Worm (Caenorhabditis elegans): ENCODE results near the gene T26C11.8.

T26C11.8 gene

ce11 chrX:1837703-1838102 lies 22.8 kb upstream of the T26C11.8 start (continued):
- no peak for TF ChIP-seq F16B12.6 (tag; optimal IDR thresholded peaks at IDR 0.05)

ce11 chrX:1845493-1845892 lies 15.0 kb upstream of the T26C11.8 start, which contains the start of gene T26C11.4:
TSS of gene T26C11.4 (minus strand) at chrX:1845546.
- peak in 1 of 3 experiments; percentile 38 for TF ChIP-seq ceh-82 (tag; optimal IDR thresholded peaks at IDR 0.05)
- peak; percentile 54 for TF ChIP-seq skn-1 (tag; optimal IDR thresholded peaks at IDR 0.05)
- peak; percentile 47 for TF ChIP-seq nhr-47 (tag; optimal IDR thresholded peaks at IDR 0.05)
- no peak for TF ChIP-seq ets-5 (GFP tag; IDR thresholded peaks at IDR 0.05)
- TF ChIP-seq nhr-71 (tag; optimal IDR thresholded peaks at IDR 0.05), result peak; percentile 36
- TF ChIP-seq jun-1 (tag; optimal IDR thresholded peaks at IDR 0.05), result no peak
- peak; percentile 67 to 77 (median 72) for TF ChIP-seq dpl-1 (GFP tag; optimal IDR thresholded peaks at IDR 0.05)
- TF ChIP-seq lin-35 (GFP tag; optimal IDR thresholded peaks at IDR 0.05), result peak; percentile 49 to 88
- peak; percentile 3 for TF ChIP-seq xbp-1 (tag; optimal IDR thresholded peaks at IDR 0.05)
- peak; percentile 14 for TF ChIP-seq nhr-20 (tag; optimal IDR thresholded peaks at IDR 0.05)
- no peak for TF ChIP-seq dsc-1 (tag; optimal IDR thresholded peaks at IDR 0.05)
- TF ChIP-seq egl-13 (tag; optimal IDR thresholded peaks at IDR 0.05), result peak; percentile 6
- peak; percentile 24 to 29 for TF ChIP-seq lsy-2 (tag; optimal IDR thresholded peaks at IDR 0.05)
- peak in 1 of 2 experiments; percentile 76 for TF ChIP-seq efl-1 (optimal IDR thresholded peaks at IDR 0.05)
- TF ChIP-seq efl-1 (GFP tag; optimal IDR thresholded peaks at IDR 0.05 in 1 of 2), result peak; percentile 77 to 97
- TF ChIP-seq rnt-1 (tag; optimal IDR thresholded peaks at IDR 0.05), result peak; percentile 21
- TF ChIP-seq nhr-84 (tag; optimal IDR thresholded peaks at IDR 0.05), result no peak
- TF ChIP-seq tbx-2 (tag; optimal IDR thresholded peaks at IDR 0.05), result peak; percentile 8
- TF ChIP-seq snu-23 (GFP tag; optimal IDR thresholded peaks at IDR 0.05), result peak; percentile 50
- no peak for TF ChIP-seq grh-1 (GFP tag; IDR thresholded peaks at IDR 0.05)

- TF ChIP-seq aly-2 (tag; optimal IDR thresholded peaks at IDR 0.05) (no peak), efl-1 (optimal IDR thresholded peaks at IDR 0.05) (no peak), efl-1 (GFP tag; optimal IDR thresholded peaks at IDR 0.05 in 1 of 2) (no peak)
These were observed 12.8 kb upstream of the T26C11.8 start for ce11 chrX:1847685-1848084.

ce11 chrX:1848575-1848974 lies 11.9 kb upstream of the T26C11.8 start, which contains the start of gene ceh-41:
TSS of gene ceh-41 (minus strand) at chrX:1848675.
- TF ChIP-seq ets-5 (GFP tag; IDR thresholded peaks at IDR 0.05) (no peak), efl-1 (optimal IDR thresholded peaks at IDR 0.05) (no peak), efl-1 (GFP tag; optimal IDR thresholded peaks at IDR 0.05 in 1 of 2) (peak in 1 of 2 experiments; percentile 17)

- TF ChIP-seq C34B4.2 (tag; optimal IDR thresholded peaks at IDR 0.05), result no peak
- no peak for TF ChIP-seq tbx-2 (tag; optimal IDR thresholded peaks at IDR 0.05)
- TF ChIP-seq egl-27 (tag; optimal IDR thresholded peaks at IDR 0.05), result no peak
- TF ChIP-seq elt-3 (tag; optimal IDR thresholded peaks at IDR 0.05), result no peak
- TF ChIP-seq aly-2 (tag; optimal IDR thresholded peaks at IDR 0.05), result no peak
- TF ChIP-seq C16A3.4 (tag; optimal IDR thresholded peaks at IDR 0.05), result no peak
- no peak for TF ChIP-seq mab-9 (GFP tag; IDR thresholded peaks at IDR 0.05)
- no peak for TF ChIP-seq grh-1 (GFP tag; IDR thresholded peaks at IDR 0.05)
- TF ChIP-seq mdl-1 (tag; optimal IDR thresholded peaks at IDR 0.05), result no peak
These were observed 10.0 kb upstream of the T26C11.8 start for ce11 chrX:1850525-1850924.

- no peak for TF ChIP-seq C16A3.4 (tag; optimal IDR thresholded peaks at IDR 0.05)
- no peak for TF ChIP-seq dsc-1 (tag; optimal IDR thresholded peaks at IDR 0.05)
- TF ChIP-seq ztf-4 (tag; optimal IDR thresholded peaks at IDR 0.05), result no peak
- TF ChIP-seq C04F5.9 (tag; optimal IDR thresholded peaks at IDR 0.05), result no peak
These were observed 7.9 kb upstream of the T26C11.8 start, which contains the start of gene ceh-21 for ce11 chrX:1852636-1853035. TSS of gene ceh-21 (minus strand) at chrX:1852736.

- TF ChIP-seq nhr-85 (tag) (peak; percentile 66), ama-1 (optimal IDR thresholded peaks at IDR 0.05) (no peak), ceh-8 (GFP tag; optimal IDR thresholded peaks at IDR 0.05) (no peak), fkh-8 (tag; optimal IDR thresholded peaks at IDR 0.05) (peak; percentile 31), sptf-1 (tag; optimal IDR thresholded peaks at IDR 0.05) (no peak), ceh-82 (tag; optimal IDR thresholded peaks at IDR 0.05) (peak in 2 of 3 experiments; percentile 2 to 21), mdl-1 (tag; optimal IDR thresholded peaks at IDR 0.05) (no peak), nhr-12 (tag; optimal IDR thresholded peaks at IDR 0.05) (no peak), C04F5.9 (tag; optimal IDR thresholded peaks at IDR 0.05) (no peak), lin-14 (GFP tag; optimal IDR thresholded peaks at IDR 0.05) (peak; percentile 35), nhr-77 (tag; optimal IDR thresholded peaks at IDR 0.05) (no peak), nhr-28 (tag; optimal IDR thresholded peaks at IDR 0.05) (no peak), jun-1 (tag; optimal IDR thresholded peaks at IDR 0.05) (peak; percentile 7), vab-15 (tag; optimal IDR thresholded peaks at IDR 0.05) (peak; percentile 10), ztf-4 (tag; optimal IDR thresholded peaks at IDR 0.05) (no peak), skn-1 (tag; optimal IDR thresholded peaks at IDR 0.05) (peak; percentile 51), fos-1 (tag; optimal IDR thresholded peaks at IDR 0.05) (no peak), nhr-71 (tag; optimal IDR thresholded peaks at IDR 0.05) (peak; percentile 54)
These were observed 6.9 kb upstream of the T26C11.8 start, which contains the start of gene T26C11.9 for ce11 chrX:1853596-1853995. TSS of gene T26C11.9 (minus strand) at chrX:1853849.
